Worm (Caenorhabditis elegans) whole organism, young adult: ENCODE data around the gene lir-1.

ENCODE experiments used
- B0336.3 ChIP-seq: fragments of 200-800 bp; sonication (Bioruptor generic); IDR thresholded peaks from 2 replicates; pipeline ENCODE4 v1.3.6; 2022; ENCODE audit warnings: missing genetic modification characterization, missing compliant biosample characterization
- F10E7.11 ChIP-seq: sonication (generic microtip); optimal IDR thresholded peaks from 2 replicates; lab custom pipeline; 2017; ENCODE audit warnings: mild to moderate bottlenecking, missing genetic modification characterization, moderate library complexity, missing compliant biosample characterization
- F57A8.1 ChIP-seq: fragments of 200-800 bp; sonication (Bioruptor generic); optimal IDR thresholded peaks from 2 replicates; lab custom pipeline; 2018; ENCODE audit warnings: mild to moderate bottlenecking, missing genetic modification characterization, moderate library complexity, missing compliant biosample characterization
- F57C9.4 ChIP-seq: sonication (generic microtip); optimal IDR thresholded peaks from 2 replicates; lab custom pipeline; 2017; ENCODE audit warnings: mild to moderate bottlenecking, missing genetic modification characterization, missing compliant biosample characterization
- Y53G8AR.9 ChIP-seq: fragments of 200-800 bp; sonication (Bioruptor generic); conservative IDR thresholded peaks from 2 replicates; pipeline ENCODE4 v1.3.6; 2022; ENCODE audit warnings: missing genetic modification reagents, missing genetic modification characterization, missing compliant biosample characterization
- Y67H2A.10 ChIP-seq: fragments of 200-800 bp; sonication (Bioruptor generic); conservative IDR thresholded peaks from 2 replicates; pipeline ENCODE4 v1.3.6; 2022; ENCODE audit warnings: missing genetic modification reagents, missing genetic modification characterization, missing compliant biosample characterization
- akir-1 ChIP-seq: fragments of 200-800 bp; sonication (Bioruptor generic); optimal IDR thresholded peaks from 2 replicates; lab custom pipeline; 2018; ENCODE audit warnings: mild to moderate bottlenecking, missing genetic modification characterization, moderate library complexity, missing compliant biosample characterization
- aptf-3 ChIP-seq: fragments of 200-800 bp; sonication (Bioruptor generic); IDR thresholded peaks from 2 replicates; pipeline ENCODE4 v1.3.6; 2022; ENCODE audit warnings: missing genetic modification characterization, missing compliant biosample characterization
- athp-1 ChIP-seq: sonication (generic microtip); optimal IDR thresholded peaks from 2 replicates; lab custom pipeline; 2017; ENCODE audit warnings: mild to moderate bottlenecking, missing genetic modification characterization, missing compliant biosample characterization
- attf-5 ChIP-seq: fragments of 200-800 bp; sonication (Bioruptor generic); optimal IDR thresholded peaks from 2 replicates; lab custom pipeline; 2018; ENCODE audit warnings: mild to moderate bottlenecking, missing genetic modification characterization, missing compliant biosample characterization
- attf-6 ChIP-seq: fragments of 200-800 bp; sonication (Bioruptor generic); IDR thresholded peaks from 2 replicates; pipeline ENCODE4 v1.3.6; 2022; ENCODE audit warnings: missing genetic modification reagents, missing genetic modification characterization, missing compliant biosample characterization
- bed-2 ChIP-seq: fragments of 200-800 bp; sonication (Bioruptor generic); IDR thresholded peaks from 2 replicates; pipeline ENCODE4 v1.3.6; 2022; ENCODE audit warnings: missing genetic modification reagents, missing genetic modification characterization, missing compliant biosample characterization
- cebp-1 ChIP-seq, 2 experiments: fragments of 200-800 bp in 1 of 2; sonication (Bioruptor generic) in 1 of 2; sonication (generic microtip) in 1 of 2; IDR thresholded peaks in 1 of 2; optimal IDR thresholded peaks in 1 of 2; 2 replicates each; pipeline versions ENCODE4 v1.3.6 to Lab custom; 2017 to 2022; ENCODE audit warnings: missing compliant biosample characterization in 2 of 2, missing genetic modification characterization in 2 of 2, mild to moderate bottlenecking in 1 of 2, missing genetic modification reagents in 1 of 2, moderate library complexity in 1 of 2
- cebp-2 ChIP-seq: fragments of 200-800 bp; sonication (Bioruptor generic); IDR thresholded peaks from 2 replicates; pipeline ENCODE4 v1.3.6; 2022; ENCODE audit warnings: missing genetic modification characterization, missing compliant biosample characterization
- ceh-40 ChIP-seq: fragments of 200-800 bp; sonication (Bioruptor generic); IDR thresholded peaks from 2 replicates; pipeline ENCODE4 v1.3.6; 2022; ENCODE audit warnings: missing genetic modification characterization, missing compliant biosample characterization
- ceh-91 ChIP-seq: fragments of 200-800 bp; sonication (Bioruptor generic); IDR thresholded peaks from 2 replicates; pipeline ENCODE4 v1.3.6; 2022; ENCODE audit warnings: missing genetic modification reagents, missing genetic modification characterization, missing compliant biosample characterization
- egl-44 ChIP-seq: fragments of 200-800 bp; sonication (Bioruptor generic); IDR thresholded peaks from 2 replicates; pipeline ENCODE4 v1.3.6; 2022; ENCODE audit warnings: missing genetic modification reagents, missing genetic modification characterization, missing compliant biosample characterization
- ekl-4 ChIP-seq: fragments of 200-800 bp; sonication (Bioruptor generic); IDR thresholded peaks from 2 replicates; pipeline ENCODE4 v1.3.6; 2022; ENCODE audit warnings: missing genetic modification reagents, missing genetic modification characterization, missing compliant biosample characterization
- hmg-1.2 ChIP-seq: fragments of 200-800 bp; sonication (Bioruptor generic); IDR thresholded peaks from 2 replicates; pipeline ENCODE4 v1.3.6; 2022; ENCODE audit warnings: missing genetic modification reagents, missing genetic modification characterization, missing compliant biosample characterization
- hsf-1 ChIP-seq: fragments of 200-800 bp; sonication (Bioruptor generic); IDR thresholded peaks from 2 replicates; pipeline ENCODE4 v1.3.6; 2022; ENCODE audit warnings: missing genetic modification reagents, missing genetic modification characterization, missing compliant biosample characterization
- lag-1 ChIP-seq: fragments of 200-800 bp; sonication (Bioruptor generic); IDR thresholded peaks from 2 replicates; pipeline ENCODE4 v1.3.6; 2022; ENCODE audit warnings: missing genetic modification reagents, missing genetic modification characterization, missing compliant biosample characterization
- let-526 ChIP-seq: fragments of 200-800 bp; sonication (Bioruptor generic); IDR thresholded peaks from 2 replicates; pipeline ENCODE4 v1.3.6; 2022; ENCODE audit warnings: missing genetic modification reagents, missing genetic modification characterization, missing compliant biosample characterization
- lin-40 ChIP-seq: sonication (generic microtip); optimal IDR thresholded peaks from 2 replicates; lab custom pipeline; 2016; ENCODE audit warnings: missing genetic modification characterization, mild to moderate bottlenecking, missing compliant biosample characterization, missing genotype, missing genetic modification reagents
- lin-54 ChIP-seq: fragments of 200-800 bp; sonication (Bioruptor generic); optimal IDR thresholded peaks from 2 replicates; lab custom pipeline; 2018; ENCODE audit warnings: mild to moderate bottlenecking, missing genetic modification characterization, missing compliant biosample characterization
- madf-6 ChIP-seq: fragments of 200-800 bp; sonication (Bioruptor generic); IDR thresholded peaks from 2 replicates; pipeline ENCODE4 v1.3.6; 2022; ENCODE audit warnings: missing genetic modification reagents, missing genetic modification characterization, missing compliant biosample characterization
- mcd-1 ChIP-seq: fragments of 200-800 bp; sonication (Bioruptor generic); IDR thresholded peaks from 2 replicates; pipeline ENCODE4 v1.3.6; 2022; ENCODE audit warnings: missing genetic modification reagents, missing genetic modification characterization, missing compliant biosample characterization
- nfyb-1 ChIP-seq: fragments of 200-800 bp; sonication (Bioruptor generic); IDR thresholded peaks from 2 replicates; pipeline ENCODE4 v1.3.6; 2022; ENCODE audit warnings: missing genetic modification reagents, missing genetic modification characterization, missing compliant biosample characterization
- nhr-179 ChIP-seq: sonication (generic microtip); optimal IDR thresholded peaks from 2 replicates; lab custom pipeline; 2016; ENCODE audit warnings: mild to moderate bottlenecking, missing genetic modification characterization, missing compliant biosample characterization
- nhr-27 ChIP-seq: fragments of 200-800 bp; sonication (Bioruptor generic); optimal IDR thresholded peaks from 2 replicates; lab custom pipeline; 2018; ENCODE audit warnings: mild to moderate bottlenecking, missing genetic modification characterization, moderate library complexity, missing compliant biosample characterization
- nhr-80 ChIP-seq: sonication (generic microtip); optimal IDR thresholded peaks from 2 replicates; lab custom pipeline; 2016; ENCODE audit warnings: missing genetic modification characterization, missing compliant biosample characterization
- nhr-90 ChIP-seq: sonication (generic microtip); optimal IDR thresholded peaks from 2 replicates; lab custom pipeline; 2016; ENCODE audit warnings: missing genotype, mild to moderate bottlenecking, missing genetic modification characterization, missing compliant biosample characterization
- pha-4 ChIP-seq: fragments of 150-350 bp; sonication (generic microtip); optimal IDR thresholded peaks from 2 replicates; lab custom pipeline; 2014; ENCODE audit warnings: missing biosample characterization, missing genetic modification reagents, missing genetic modification characterization
- snpc-1.1 ChIP-seq: sonication (generic microtip); optimal IDR thresholded peaks from 2 replicates; lab custom pipeline; 2017; ENCODE audit warnings: missing genetic modification characterization, mild to moderate bottlenecking, missing compliant biosample characterization, antibody characterized with exemption, moderate library complexity, missing genotype, missing genetic modification reagents; ENCODE audit not compliant: insufficient read depth
- snpc-3.4 ChIP-seq: sonication (generic microtip); optimal IDR thresholded peaks from 2 replicates; lab custom pipeline; 2017; ENCODE audit warnings: missing genetic modification characterization, mild to moderate bottlenecking, missing compliant biosample characterization, antibody characterized with exemption, moderate library complexity, missing genotype, missing genetic modification reagents
- tbp1 ChIP-seq: fragments of 200-800 bp; sonication (Bioruptor generic); optimal IDR thresholded peaks from 2 replicates; lab custom pipeline; 2018; ENCODE audit warnings: mild to moderate bottlenecking, missing genetic modification characterization, missing compliant biosample characterization
- tbx-9 ChIP-seq: sonication (generic microtip); optimal IDR thresholded peaks from 2 replicates; lab custom pipeline; 2016; ENCODE audit warnings: borderline replicate concordance, missing genetic modification characterization, inconsistent platforms, missing compliant biosample characterization
- tlf-1 ChIP-seq: fragments of 200-800 bp; sonication (Bioruptor generic); optimal IDR thresholded peaks from 2 replicates; lab custom pipeline; 2018; ENCODE audit warnings: mild to moderate bottlenecking, missing genetic modification characterization, missing compliant biosample characterization
- unc-62 ChIP-seq: fragments of 150-350 bp; optimal IDR thresholded peaks from 2 replicates; lab custom pipeline; 2014; ENCODE audit warnings: missing biosample characterization, missing genetic modification reagents, missing genetic modification characterization
- xnd-1 ChIP-seq: sonication (generic microtip); optimal IDR thresholded peaks from 2 replicates; lab custom pipeline; 2016; ENCODE audit warnings: missing genotype, missing genetic modification reagents, missing genetic modification characterization, missing compliant biosample characterization
- zfh-2 ChIP-seq: fragments of 200-800 bp; sonication (Bioruptor generic); conservative IDR thresholded peaks from 2 replicates; pipeline ENCODE4 v1.3.6; 2022; ENCODE audit warnings: missing genetic modification reagents, missing genetic modification characterization, missing compliant biosample characterization

The lir-1 gene

ce11 chrII:7651171-7651570 is 20.6 kb upstream of the lir-1 start, which contains the start of gene pde-4:
Gene pde-4 (minus strand): TSS chrII:7651246.
- TF ChIP-seq cebp-1 (GFP tag; IDR thresholded peaks at IDR 0.05; lab: Robert Waterston, UW): no peak
- TF ChIP-seq cebp-1 (tag; optimal IDR thresholded peaks at IDR 0.05; lab: Kevin White, UChicago): no peak
- TF ChIP-seq F10E7.11 (tag; lab: Kevin White, UChicago): no peak
- no peak for TF ChIP-seq zfh-2 (GFP tag; lab: Robert Waterston, UW)
- no peak for TF ChIP-seq egl-44 (GFP tag; lab: Robert Waterston, UW)
- TF ChIP-seq lag-1 (GFP tag; lab: Robert Waterston, UW): no peak
- TF ChIP-seq cebp-2 (GFP tag; lab: Robert Waterston, UW): no peak
- no peak for TF ChIP-seq tbp1 (GFP tag; lab: Kevin White, UChicago)
- no peak for TF ChIP-seq attf-5
- TF ChIP-seq F57C9.4 (tag; lab: Kevin White, UChicago): no peak
- no peak for TF ChIP-seq nhr-90 (tag; lab: Kevin White, UChicago)
- TF ChIP-seq, all 124 proteins: peak for 0

DNA sequence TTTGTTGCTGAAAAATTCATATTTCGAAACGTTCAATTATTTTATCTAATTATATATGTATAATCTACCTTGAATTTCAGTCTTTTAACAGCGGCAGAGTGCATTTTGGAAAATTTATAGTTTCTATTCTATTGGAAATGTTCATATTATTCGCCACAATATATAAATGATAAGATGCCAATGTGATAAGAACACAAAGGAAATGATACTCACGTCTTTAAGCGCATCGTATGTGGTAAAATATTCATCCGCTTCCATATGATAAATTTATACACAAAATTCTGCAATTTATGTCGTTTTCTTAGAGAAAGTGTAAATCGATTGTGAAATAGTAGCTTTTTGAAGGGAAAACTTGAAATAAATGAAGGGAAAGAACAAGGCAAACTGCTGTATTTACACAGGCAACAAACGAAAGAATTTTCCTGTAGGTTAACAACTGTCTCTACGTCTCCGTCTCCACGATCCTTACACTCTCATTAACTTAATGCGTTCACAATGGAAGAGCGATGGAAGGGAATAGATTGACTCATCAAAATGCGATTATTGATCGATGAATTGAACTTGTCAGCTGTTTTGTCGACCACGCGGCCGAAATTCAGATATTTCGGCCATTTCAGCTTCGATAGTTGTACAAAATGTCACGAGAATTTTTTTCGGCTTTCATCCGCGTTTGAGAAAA is 9.7 kb upstream of the lir-1 start, which contains the start of gene alfa-1:
Gene alfa-1 (minus strand): TSS at position 515 of the 679 bp plus-strand sequence.
- TF ChIP-seq let-526 (GFP tag; lab: Robert Waterston, UW) (no peak), nhr-80 (peak; percentile 64), lin-54 (GFP tag; lab: Kevin White, UChicago) (peak; percentile 18), nfyb-1 (GFP tag; lab: Robert Waterston, UW) (no peak), attf-5 (peak; percentile 61), akir-1 (GFP tag; lab: Kevin White, UChicago) (no peak), hmg-1.2 (GFP tag; lab: Robert Waterston, UW) (peak; percentile 27; the same call in 1 of the 2 replicates), madf-6 (GFP tag; lab: Robert Waterston, UW) (0 out of 2 replicates have a peak, but pooled peaks have one; percentile 16)
- TF ChIP-seq, all 124 proteins: peak for 5

DNA sequence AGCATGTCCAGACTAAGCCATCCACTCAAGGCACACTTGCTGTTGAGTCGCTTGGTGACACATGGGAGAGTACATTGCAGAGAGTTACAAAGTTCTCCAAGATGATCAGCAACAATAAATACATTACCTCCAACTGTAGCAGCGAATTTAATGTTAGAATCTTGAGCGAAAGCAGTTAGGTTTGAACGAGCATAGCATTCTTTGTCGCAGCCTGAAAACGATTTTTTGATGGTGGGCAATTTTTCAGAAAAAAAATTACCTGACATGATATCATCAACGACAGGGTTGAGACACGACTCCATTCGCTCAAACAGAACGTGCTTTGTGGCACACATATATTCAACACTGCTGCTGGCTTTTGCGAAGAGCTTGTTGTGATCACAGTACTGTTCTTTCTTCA is 8.8 kb upstream of the lir-1 start:
- TF ChIP-seq F57A8.1 (no peak), snpc-1.1 (tag; lab: Kevin White, UChicago) (no peak), Y67H2A.10 (GFP tag; lab: Robert Waterston, UW) (no peak), ekl-4 (GFP tag; lab: Robert Waterston, UW) (no peak), snpc-3.4 (tag; lab: Kevin White, UChicago) (no peak), ceh-40 (GFP tag; lab: Robert Waterston, UW) (no peak), mcd-1 (no peak), bed-2 (no peak), tbx-9 (tag; lab: Kevin White, UChicago) (no peak), nhr-80 (no peak), hsf-1 (no peak), madf-6 (GFP tag; lab: Robert Waterston, UW) (no peak), unc-62 (no peak), F57C9.4 (tag; lab: Kevin White, UChicago) (no peak), tbp1 (GFP tag; lab: Kevin White, UChicago) (no peak)

ce11 chrII:7663704-7664660 is 7.8 kb upstream of the lir-1 start, which contains the start of the genes F18A1.7 and rpa-1:
Gene F18A1.7 (minus strand): TSS chrII:7663754.
Gene rpa-1 (plus strand): TSS chrII:7664582.
- TF ChIP-seq Y53G8AR.9 (GFP tag; lab: Robert Waterston, UW) (peak; percentile 67), B0336.3 (peak; percentile 71), nhr-27 (tag; lab: Kevin White, UChicago) (no peak), pha-4 (tag; lab: Kevin White, UChicago) (no peak), xnd-1 (tag; lab: Kevin White, UChicago) (peak; percentile 95), ceh-91 (GFP tag; lab: Robert Waterston, UW) (peak; percentile 96), lin-40 (tag; lab: Kevin White, UChicago) (no peak), attf-6 (GFP tag; lab: Robert Waterston, UW) (peak; percentile 60; the same call in 1 of the 2 replicates), athp-1 (tag; lab: Kevin White, UChicago) (peak; percentile 16), aptf-3 (GFP tag; lab: Robert Waterston, UW) (no peak), lin-54 (GFP tag; lab: Kevin White, UChicago) (peak; percentile 85), nhr-179 (tag; lab: Kevin White, UChicago) (no peak), tlf-1 (peak; percentile 79)
